Worm (Caenorhabditis elegans) whole organism, midembryonic: ENCODE results near the gene mak-1.

Source experiments
- T22C8.4 ChIP-seq: fragments of 200-800 bp; sonication (Bioruptor generic); IDR thresholded peaks from 2 replicates; pipeline ENCODE4 v1.3.6; 2022; ENCODE audit warnings: missing genetic modification characterization, missing compliant biosample characterization
- cog-1 ChIP-seq: sonication (generic microtip); optimal IDR thresholded peaks from 2 replicates; lab custom pipeline; 2016; ENCODE audit warnings: missing genetic modification characterization, missing compliant biosample characterization
- flt-1 ChIP-seq: fragments of 200-800 bp; sonication (Bioruptor generic); IDR thresholded peaks from 2 replicates; pipeline ENCODE4 v1.3.6; 2022; ENCODE audit warnings: missing genetic modification characterization, missing compliant biosample characterization
- med-1 ChIP-seq: sonication (generic microtip); optimal IDR thresholded peaks from 2 replicates; lab custom pipeline; 2017; ENCODE audit warnings: missing genetic modification characterization, mild to moderate bottlenecking, missing compliant biosample characterization, antibody characterized with exemption, missing genetic modification reagents; ENCODE audit not compliant: insufficient read depth
- ref-1 ChIP-seq: fragments of 200-800 bp; sonication (Bioruptor generic); conservative IDR thresholded peaks from 2 replicates; pipeline ENCODE4 v1.3.6; 2022; ENCODE audit warnings: missing genetic modification reagents, missing genetic modification characterization, missing compliant biosample characterization
- tab-1 ChIP-seq: fragments of 200-800 bp; sonication (Bioruptor generic); IDR thresholded peaks from 2 replicates; pipeline ENCODE4 v1.3.6; 2022; ENCODE audit warnings: missing genetic modification characterization, missing compliant biosample characterization

DNA sequence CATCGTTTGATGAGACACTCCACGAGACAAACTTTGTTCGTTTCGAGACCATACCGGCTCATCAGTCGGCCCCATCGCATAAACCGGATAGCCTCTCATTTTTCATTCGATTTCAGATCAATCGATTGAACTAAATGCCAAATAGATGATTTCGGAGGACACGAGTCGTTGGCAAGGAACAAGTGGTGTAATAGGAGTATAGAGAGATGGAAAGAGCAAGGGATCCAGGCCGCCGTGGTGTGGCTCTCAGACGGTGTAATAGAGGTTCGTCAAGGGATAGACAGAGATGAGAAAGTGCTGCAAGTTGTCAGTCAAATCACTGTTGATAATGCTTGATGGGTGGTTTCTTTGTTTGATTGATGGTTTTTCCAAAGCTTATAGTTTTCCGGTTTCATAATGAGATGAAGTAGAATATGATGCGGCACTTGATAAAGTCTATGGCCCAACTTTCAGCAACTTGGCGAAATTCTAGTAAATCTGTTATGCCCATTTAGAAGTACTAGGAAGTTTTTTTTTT is 39.6 kb downstream of the mak-1 start, which contains the start of gene sgn-1:
- TF ChIP-seq tab-1 (no peak), flt-1 (GFP tag; lab: Robert Waterston, UW) (no peak), ref-1 (GFP tag; lab: Robert Waterston, UW) (no peak), T22C8.4 (GFP tag; lab: Robert Waterston, UW) (no peak), med-1 (GFP tag; lab: Kevin White, UChicago) (no peak), cog-1 (tag; lab: Kevin White, UChicago) (no peak)
